Fruit fly (Drosophila melanogaster) whole organism, prepupa: ENCODE measurements around the gene CG13043.

Experiments used
- CG10631 ChIP-seq: fragments of 200-800 bp; sonication (Bioruptor generic); optimal IDR thresholded peaks from 2 replicates; lab custom pipeline; 2016; ENCODE audit warnings: missing biosample characterization, missing genetic modification characterization
- CG10669 ChIP-seq: fragments of 200-800 bp; sonication (Bioruptor generic); optimal IDR thresholded peaks from 3 replicates; lab custom pipeline; 2018; ENCODE audit warnings: missing biosample characterization, mild to moderate bottlenecking, missing genetic modification characterization, moderate library complexity
- CG11762 ChIP-seq: fragments of 200-800 bp; sonication (Bioruptor generic); optimal IDR thresholded peaks from 3 replicates; lab custom pipeline; 2016; ENCODE audit warnings: missing biosample characterization, missing genetic modification characterization; ENCODE audit not compliant: insufficient read depth
- CG15336 ChIP-seq: fragments of 200-800 bp; sonication (Bioruptor generic); IDR thresholded peaks from 2 replicates; pipeline ENCODE4 v1.3.6; 2022; ENCODE audit warnings: missing biosample characterization, missing genetic modification characterization
- CG1621 ChIP-seq: fragments of 200-800 bp; sonication (Bioruptor generic); optimal IDR thresholded peaks from 3 replicates; lab custom pipeline; 2018; ENCODE audit warnings: missing biosample characterization, mild to moderate bottlenecking, missing genetic modification characterization
- CG16779 ChIP-seq: fragments of 200-800 bp; sonication (Bioruptor generic); optimal IDR thresholded peaks from 3 replicates; lab custom pipeline; 2017; ENCODE audit warnings: missing biosample characterization, mild to moderate bottlenecking, missing genetic modification characterization
- CG3032 ChIP-seq: fragments of 200-800 bp; optimal IDR thresholded peaks from 2 replicates; lab custom pipeline; 2019; ENCODE audit warnings: missing biosample characterization, mild to moderate bottlenecking, missing genetic modification characterization, moderate library complexity
- CG32006 ChIP-seq: fragments of 200-800 bp; sonication (Bioruptor generic); optimal IDR thresholded peaks from 3 replicates; lab custom pipeline; 2017; ENCODE audit warnings: missing biosample characterization, mild to moderate bottlenecking, missing genetic modification characterization
- CG34406 ChIP-seq: fragments of 200-800 bp; sonication (Bioruptor generic); optimal IDR thresholded peaks from 3 replicates; lab custom pipeline; 2016; ENCODE audit warnings: missing biosample characterization, missing genetic modification characterization
- CG3919 ChIP-seq: fragments of 200-800 bp; sonication (Bioruptor generic); optimal IDR thresholded peaks from 3 replicates; lab custom pipeline; 2016; ENCODE audit warnings: missing biosample characterization, missing genetic modification characterization
- CG6163 ChIP-seq: fragments of 200-800 bp; sonication (Bioruptor generic); IDR thresholded peaks from 3 replicates; pipeline ENCODE4 v1.3.6; 2022; ENCODE audit warnings: missing biosample characterization, missing genetic modification characterization
- CG6276 ChIP-seq: fragments of 200-800 bp; sonication (Bioruptor generic); optimal IDR thresholded peaks from 2 replicates; lab custom pipeline; 2017; ENCODE audit warnings: missing biosample characterization, mild to moderate bottlenecking, missing genetic modification characterization
- CG6792 ChIP-seq: fragments of 200-800 bp; sonication (Bioruptor generic); optimal IDR thresholded peaks from 3 replicates; lab custom pipeline; 2016; ENCODE audit warnings: missing biosample characterization, missing genetic modification characterization
- CG6808 ChIP-seq: fragments of 200-800 bp; sonication (Bioruptor generic); optimal IDR thresholded peaks from 3 replicates; lab custom pipeline; 2017; ENCODE audit warnings: missing biosample characterization, missing genetic modification characterization, mild to moderate bottlenecking, moderate library complexity, missing genetic modification reagents
- CG6854 ChIP-seq: fragments of 200-800 bp; sonication (Bioruptor generic); optimal IDR thresholded peaks from 2 replicates; lab custom pipeline; 2017; ENCODE audit warnings: missing biosample characterization, mild to moderate bottlenecking, missing genetic modification characterization
- CG7368 ChIP-seq: fragments of 200-800 bp; sonication (Bioruptor generic); optimal IDR thresholded peaks from 3 replicates; lab custom pipeline; 2016; ENCODE audit warnings: missing biosample characterization, missing genetic modification characterization
- CG8119 ChIP-seq: fragments of 200-800 bp; sonication (Bioruptor generic); IDR thresholded peaks from 3 replicates; pipeline ENCODE4 v1.3.6; 2022; ENCODE audit warnings: missing biosample characterization, missing genetic modification characterization
- CG8319 ChIP-seq: fragments of 200-800 bp; sonication (Bioruptor generic); optimal IDR thresholded peaks from 3 replicates; lab custom pipeline; 2016; ENCODE audit warnings: missing biosample characterization, missing genetic modification characterization
- CG8632 ChIP-seq: fragments of 200-800 bp; sonication (Bioruptor generic); optimal IDR thresholded peaks from 3 replicates; lab custom pipeline; 2016; ENCODE audit warnings: missing biosample characterization, missing genetic modification characterization
- CG9139 ChIP-seq: fragments of 200-800 bp; sonication (Bioruptor generic); optimal IDR thresholded peaks from 3 replicates; lab custom pipeline; 2017; ENCODE audit warnings: missing biosample characterization, mild to moderate bottlenecking, missing genetic modification characterization
- Eip75B ChIP-seq: fragments of 200-800 bp; sonication (Bioruptor generic); optimal IDR thresholded peaks from 3 replicates; lab custom pipeline; 2016; ENCODE audit warnings: missing biosample characterization, missing genetic modification characterization
- Eip78C ChIP-seq: fragments of 200-800 bp; sonication (Bioruptor generic); peaks from one replicate; lab custom pipeline; 2016; ENCODE audit warnings: missing biosample characterization, missing genetic modification characterization
- Eip93F ChIP-seq: fragments of 200-800 bp; sonication (Bioruptor generic); optimal IDR thresholded peaks from 2 replicates; lab custom pipeline; 2016; ENCODE audit warnings: missing biosample characterization, mild to moderate bottlenecking, missing genetic modification characterization
- Ets21C ChIP-seq: fragments of 200-800 bp; sonication (Bioruptor generic); optimal IDR thresholded peaks from 3 replicates; lab custom pipeline; 2016; ENCODE audit warnings: missing biosample characterization, missing genetic modification characterization
- Ets96B ChIP-seq: fragments of 200-800 bp; optimal IDR thresholded peaks from 2 replicates; lab custom pipeline; 2019; ENCODE audit warnings: missing biosample characterization, mild to moderate bottlenecking, missing genetic modification characterization, moderate library complexity
- Hr4 ChIP-seq: fragments of 200-800 bp; sonication (Bioruptor generic); optimal IDR thresholded peaks from 3 replicates; lab custom pipeline; 2016; ENCODE audit warnings: missing biosample characterization, missing genetic modification characterization
- Lpt ChIP-seq: fragments of 200-800 bp; sonication (Bioruptor generic); optimal IDR thresholded peaks from 3 replicates; lab custom pipeline; 2016; ENCODE audit warnings: missing biosample characterization, missing genetic modification characterization
- Met ChIP-seq: fragments of 200-800 bp; sonication (Bioruptor generic); optimal IDR thresholded peaks from 3 replicates; lab custom pipeline; 2016; ENCODE audit warnings: missing biosample characterization, missing genetic modification characterization
- OdsH ChIP-seq: fragments of 200-800 bp; sonication (Bioruptor generic); optimal IDR thresholded peaks from 3 replicates; lab custom pipeline; 2016; ENCODE audit warnings: missing biosample characterization, missing genetic modification characterization
- Smox ChIP-seq: fragments of 200-800 bp; sonication (Bioruptor generic); optimal IDR thresholded peaks from 3 replicates; lab custom pipeline; 2016; ENCODE audit warnings: missing biosample characterization, missing genetic modification characterization
- Sox102F ChIP-seq: fragments of 200-800 bp; sonication (Bioruptor generic); optimal IDR thresholded peaks from 2 replicates; lab custom pipeline; 2016; ENCODE audit warnings: missing biosample characterization, mild to moderate bottlenecking, missing genetic modification characterization
- Sox14 ChIP-seq: fragments of 200-800 bp; sonication (Bioruptor generic); optimal IDR thresholded peaks from 3 replicates; lab custom pipeline; 2016; ENCODE audit warnings: missing biosample characterization, missing genetic modification characterization
- Sox15 ChIP-seq: fragments of 200-800 bp; sonication (Bioruptor generic); optimal IDR thresholded peaks from 3 replicates; lab custom pipeline; 2016; ENCODE audit warnings: missing biosample characterization, missing genetic modification characterization
- achi ChIP-seq: fragments of 200-800 bp; sonication (Bioruptor generic); optimal IDR thresholded peaks from 3 replicates; lab custom pipeline; 2016; ENCODE audit warnings: missing biosample characterization, missing genetic modification characterization
- acj6 ChIP-seq: fragments of 200-800 bp; sonication (Bioruptor generic); optimal IDR thresholded peaks from 3 replicates; lab custom pipeline; 2016; ENCODE audit warnings: missing biosample characterization, missing genetic modification characterization
- dac ChIP-seq: fragments of 200-800 bp; sonication (Bioruptor generic); optimal IDR thresholded peaks from 2 replicates; lab custom pipeline; 2017; ENCODE audit warnings: missing biosample characterization, mild to moderate bottlenecking, missing genetic modification characterization
- eg ChIP-seq: fragments of 200-800 bp; sonication (Bioruptor generic); IDR thresholded peaks from 3 replicates; pipeline ENCODE4 v1.3.6; 2022; ENCODE audit warnings: missing biosample characterization, missing genetic modification characterization
- esn ChIP-seq: fragments of 200-800 bp; sonication (Bioruptor generic); optimal IDR thresholded peaks from 2 replicates; lab custom pipeline; 2016; ENCODE audit warnings: missing biosample characterization, mild to moderate bottlenecking, missing genetic modification characterization, moderate library complexity
- fd59A ChIP-seq: fragments of 200-800 bp; sonication (Bioruptor generic); optimal IDR thresholded peaks from 2 replicates; lab custom pipeline; 2017; ENCODE audit warnings: missing biosample characterization, mild to moderate bottlenecking, missing genetic modification characterization, missing genetic modification reagents
- fd85E ChIP-seq: fragments of 200-800 bp; sonication (Bioruptor generic); optimal IDR thresholded peaks from 3 replicates; lab custom pipeline; 2016; ENCODE audit warnings: missing biosample characterization, missing genetic modification characterization
- fkh ChIP-seq: fragments of 200-800 bp; sonication (Bioruptor generic); optimal IDR thresholded peaks from 3 replicates; lab custom pipeline; 2017; ENCODE audit warnings: missing biosample characterization, mild to moderate bottlenecking, missing genetic modification characterization, moderate library complexity
- lz ChIP-seq: fragments of 200-800 bp; sonication (Bioruptor generic); optimal IDR thresholded peaks from 3 replicates; lab custom pipeline; 2016; ENCODE audit warnings: missing biosample characterization, missing genetic modification characterization
- pdm3 ChIP-seq: fragments of 200-800 bp; sonication (Bioruptor generic); optimal IDR thresholded peaks from 3 replicates; lab custom pipeline; 2016; ENCODE audit warnings: missing biosample characterization, missing genetic modification characterization
- salr ChIP-seq, 2 experiments: fragments of 200-800 bp; sonication (Bioruptor generic); optimal IDR thresholded peaks; 3 replicates each; lab custom pipeline; 2016 to 2018; ENCODE audit warnings: missing biosample characterization in 2 of 2, missing genetic modification characterization in 2 of 2, mild to moderate bottlenecking in 1 of 2
- spab ChIP-seq: fragments of 200-800 bp; sonication (Bioruptor generic); optimal IDR thresholded peaks from 2 replicates; lab custom pipeline; 2017; ENCODE audit warnings: missing biosample characterization, mild to moderate bottlenecking, missing genetic modification characterization, missing genetic modification reagents
- svp ChIP-seq: fragments of 200-800 bp; sonication (Bioruptor generic); peaks from one replicate; lab custom pipeline; 2016; ENCODE audit warnings: missing biosample characterization, missing genetic modification characterization
- topi ChIP-seq: fragments of 200-800 bp; sonication (Bioruptor generic); optimal IDR thresholded peaks from 3 replicates; lab custom pipeline; 2016; ENCODE audit warnings: missing biosample characterization, missing genetic modification characterization

The CG13043 gene

dm6 chr3L:16291678-16292077 lies 14.0 kb downstream of the CG13043 start:
- TF ChIP-seq CG6163 (GFP tag; lab: Robert Waterston, UW) (0 out of 3 replicates have a peak, but pooled peaks have one; percentile 30), CG34406 (GFP tag; lab: Kevin White, UChicago) (no peak), CG8119 (GFP tag; lab: Robert Waterston, UW) (no peak), Lpt (no peak), svp (GFP tag; lab: Kevin White, UChicago) (no peak), Sox15 (GFP tag; lab: Kevin White, UChicago) (no peak), CG3919 (GFP tag; lab: Kevin White, UChicago) (peak; percentile 22)

- TF ChIP-seq CG10669 (GFP tag; lab: Kevin White, UChicago) (no peak), CG7368 (GFP tag; lab: Kevin White, UChicago) (no peak), CG8319 (GFP tag; lab: Kevin White, UChicago) (no peak), CG3032 (no peak)
These were observed 14.8 kb downstream of the CG13043 start, which contains the start of gene CG13045 for dm6 chr3L:16290850-16291249. TSS of gene CG13045 (minus strand) at chr3L:16290950.

dm6 chr3L:16289067-16289466 lies 16.6 kb downstream of the CG13043 start:
- TF ChIP-seq Met (GFP tag; lab: Kevin White, UChicago) (no peak), CG8319 (GFP tag; lab: Kevin White, UChicago) (no peak), Lpt (no peak), Hr4 (GFP tag; lab: Kevin White, UChicago) (peak; percentile 18), Sox14 (GFP tag; lab: Kevin White, UChicago) (no peak), topi (GFP tag; lab: Kevin White, UChicago) (no peak), CG8632 (GFP tag; lab: Kevin White, UChicago) (no peak), CG6792 (GFP tag; lab: Kevin White, UChicago) (no peak), pdm3 (GFP tag; lab: Kevin White, UChicago) (peak; percentile 10), Eip78C (GFP tag; lab: Kevin White, UChicago) (peak; percentile 73), CG10669 (GFP tag; lab: Kevin White, UChicago) (peak; percentile 4), CG6808 (no peak), CG10631 (peak; percentile 33), CG32006 (GFP tag; lab: Kevin White, UChicago) (peak; percentile 25), CG6276 (GFP tag; lab: Kevin White, UChicago) (no peak), fd59A (GFP tag; lab: Kevin White, UChicago) (no peak), salr (GFP tag; optimal IDR thresholded peaks at IDR 0.05; lab: Kevin White, UChicago) (no peak), eg (peak; percentile 14; the same call in 1 of the 3 replicates), Eip93F (GFP tag; lab: Kevin White, UChicago) (no peak), Eip75B (no peak), fd85E (GFP tag; lab: Kevin White, UChicago) (no peak), CG6163 (GFP tag; lab: Robert Waterston, UW) (0 out of 3 replicates have a peak, but pooled peaks have one; percentile 45), CG9139 (GFP tag; lab: Kevin White, UChicago) (no peak), CG8119 (GFP tag; lab: Robert Waterston, UW) (peak; percentile 46; the same call in 1 of the 3 replicates), Ets96B (peak; percentile 14), CG7368 (GFP tag; lab: Kevin White, UChicago) (no peak), CG15336 (peak; percentile 8; the same call in 1 of the 2 replicates), lz (GFP tag; lab: Kevin White, UChicago) (no peak), OdsH (GFP tag; lab: Kevin White, UChicago) (peak; percentile 26), svp (GFP tag; lab: Kevin White, UChicago) (no peak), Sox15 (GFP tag; lab: Kevin White, UChicago) (no peak), spab (GFP tag; lab: Kevin White, UChicago) (peak; percentile 12), acj6 (GFP tag; lab: Kevin White, UChicago) (peak; percentile 30), CG3919 (GFP tag; lab: Kevin White, UChicago) (no peak), dac (no peak), CG6854 (GFP tag; lab: Kevin White, UChicago) (no peak), CG1621 (tag; lab: Kevin White, UChicago) (peak; percentile 12), Smox (GFP tag; lab: Kevin White, UChicago) (no peak), Sox102F (GFP tag; lab: Kevin White, UChicago) (no peak), CG16779 (no peak), fkh (GFP tag; lab: Kevin White, UChicago) (no peak), achi (GFP tag; lab: Kevin White, UChicago) (peak; percentile 23), esn (GFP tag; lab: Kevin White, UChicago) (no peak), Ets21C (no peak), CG11762 (GFP tag; lab: Kevin White, UChicago) (peak; percentile 15)
